Worm (Caenorhabditis elegans): Measurements from ENCODE around the gene sri-39.

DNA sequence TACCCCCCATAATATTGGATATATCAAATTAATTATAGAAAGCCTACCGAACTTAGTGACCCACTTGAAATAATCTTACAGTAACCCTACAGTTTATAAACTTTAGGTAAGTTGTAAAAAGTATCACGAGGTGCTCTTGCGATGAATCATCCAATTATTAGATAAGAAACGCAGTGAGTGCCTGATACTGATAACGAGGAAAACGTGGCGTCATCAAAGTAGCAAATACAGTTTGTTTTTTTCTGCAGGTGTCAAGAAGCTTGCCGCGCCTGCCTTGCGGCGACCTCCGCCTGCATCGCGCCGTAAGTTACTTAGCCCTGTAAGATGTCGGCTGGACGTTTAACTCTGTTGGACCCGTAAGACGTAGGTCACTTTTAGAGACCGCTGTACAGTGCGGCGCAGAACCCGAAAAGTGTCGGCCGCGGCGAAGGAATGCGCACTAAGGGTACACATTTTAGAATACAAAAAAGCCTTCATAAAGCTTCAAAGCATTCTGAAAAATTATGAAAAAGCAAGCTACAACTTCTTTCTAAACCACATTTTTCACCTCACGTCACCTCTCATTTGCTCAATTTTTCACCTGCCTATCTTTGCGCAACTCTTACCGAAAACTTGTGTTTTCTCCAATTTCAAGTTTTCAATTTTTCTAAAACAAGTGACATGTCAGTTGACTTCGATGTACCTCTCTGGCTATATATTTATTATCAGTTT lies 23.1 kb downstream of the sri-39 start, which contains the start of gene sri-38:
- TF ChIP-seq ceh-24 (tag; optimal IDR thresholded peaks at IDR 0.05) (no peak), ama-1 (optimal IDR thresholded peaks at IDR 0.05) (no peak), ceh-9 (tag; optimal IDR thresholded peaks at IDR 0.05) (no peak), sox-2 (GFP tag; IDR thresholded peaks at IDR 0.05) (no peak), lin-11 (tag; optimal IDR thresholded peaks at IDR 0.05) (no peak), hlh-6 (tag; optimal IDR thresholded peaks at IDR 0.05) (no peak), unc-86 (tag; optimal IDR thresholded peaks at IDR 0.05) (no peak), K02D7.2 (tag; optimal IDR thresholded peaks at IDR 0.05) (no peak), nhr-11 (tag; optimal IDR thresholded peaks at IDR 0.05) (no peak), nfya-1 (tag; optimal IDR thresholded peaks at IDR 0.05) (no peak)
